Worm (Caenorhabditis elegans): ENCODE results near the gene T23G5.2.

DNA sequence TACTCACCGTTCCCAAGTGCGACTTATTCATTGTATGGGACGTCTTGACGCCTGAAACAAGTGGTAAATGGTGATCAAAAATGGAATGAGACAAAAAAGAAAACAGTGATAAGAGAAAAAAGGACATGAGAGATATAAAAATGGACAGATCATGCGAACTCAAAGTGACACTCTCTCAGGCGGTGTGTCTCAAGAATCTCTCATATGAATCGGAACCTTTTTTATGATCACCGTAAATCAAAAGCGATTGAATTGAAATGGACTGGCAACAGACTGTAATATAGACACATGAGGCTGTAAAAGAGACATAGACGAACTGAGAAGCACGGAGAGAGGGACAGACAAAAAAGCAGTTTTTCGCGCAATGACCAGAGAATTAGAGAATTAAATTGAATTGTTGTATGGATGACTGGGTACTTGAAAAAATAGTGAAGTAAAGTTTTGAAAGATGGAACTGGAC is 32.9 kb upstream of the T23G5.2 start, which contains the start of gene clip-1:
- TF ChIP-seq hlh-30 (tag; optimal IDR thresholded peaks at IDR 0.05; ENCODE audit: insufficient read depth) (no peak), ama-1 (optimal IDR thresholded peaks at IDR 0.05) (no peak), pros-1 (tag; optimal IDR thresholded peaks at IDR 0.05) (no peak), che-1 (tag; optimal IDR thresholded peaks at IDR 0.05) (no peak), pqm-1 (tag; optimal IDR thresholded peaks at IDR 0.05) (no peak), C08G9.2 (tag; optimal IDR thresholded peaks at IDR 0.05) (no peak), pax-1 (tag; optimal IDR thresholded peaks at IDR 0.05) (no peak), lin-11 (tag; optimal IDR thresholded peaks at IDR 0.05) (no peak)

Data from whole organism, late embryonic.